Fruit fly (Drosophila melanogaster): ENCODE data around the gene mip130.

mip130 gene

DNA sequence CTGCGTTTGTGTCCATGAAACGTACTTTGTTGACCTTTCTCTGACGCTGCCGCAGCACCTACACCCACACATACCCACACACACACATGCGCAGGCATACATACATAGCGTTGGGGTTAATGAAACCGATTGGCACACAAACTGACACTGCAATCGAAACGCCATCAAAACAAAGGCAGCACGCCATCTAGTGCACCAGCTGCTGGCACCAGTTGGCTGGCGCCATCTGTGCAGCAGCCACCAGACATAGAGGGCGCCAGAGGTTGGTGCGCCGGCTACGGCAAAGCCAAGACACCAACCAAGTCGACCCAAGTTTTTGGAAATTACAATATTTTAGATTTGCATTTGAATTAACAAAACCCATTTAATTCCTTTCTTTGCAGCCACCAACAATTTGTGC, 44.9 kb downstream of the mip130 start (continued):
- TF ChIP-seq slp2 (GFP tag; optimal IDR thresholded peaks at IDR 0.05), result peak; percentile 10
- peak; percentile 64 for TF ChIP-seq lilli (GFP tag; optimal IDR thresholded peaks at IDR 0.05)
- 0 out of 2 replicates have a peak, but pooled peaks have one; percentile 56 for TF ChIP-seq CG16779 (GFP tag; IDR thresholded peaks at IDR 0.05)
- peak; percentile 93 for TF ChIP-seq CG9932 (GFP tag; IDR thresholded peaks at IDR 0.05)
- TF ChIP-seq CG12236 (GFP tag; optimal IDR thresholded peaks at IDR 0.05), result no peak
- TF ChIP-seq CG8281 (tag; optimal IDR thresholded peaks at IDR 0.05), result no peak
- TF ChIP-seq danr (GFP tag; IDR thresholded peaks at IDR 0.05), result peak; percentile 62; the same call in 1 of the 2 replicates
- TF ChIP-seq CG18262 (tag; optimal IDR thresholded peaks at IDR 0.05), result no peak
- TF ChIP-seq scrt (GFP tag; optimal IDR thresholded peaks at IDR 0.05), result no peak
- no peak for TF ChIP-seq CG15269 (tag; optimal IDR thresholded peaks at IDR 0.05)
- no peak for TF ChIP-seq Dfd (GFP tag; optimal IDR thresholded peaks at IDR 0.05)
- TF ChIP-seq Taf1 (GFP tag; IDR thresholded peaks at IDR 0.05), result no peak
- TF ChIP-seq gce (GFP tag; IDR thresholded peaks at IDR 0.05), result 0 out of 3 replicates have a peak, but pooled peaks have one; percentile 39
- TF ChIP-seq Nf-YC (tag; optimal IDR thresholded peaks at IDR 0.05), result peak; percentile 34
- peak; percentile 66 for TF ChIP-seq her (GFP tag; optimal IDR thresholded peaks at IDR 0.05)
- no peak for TF ChIP-seq lola (GFP tag; optimal IDR thresholded peaks at IDR 0.05)
- TF ChIP-seq CTCF (GFP tag; optimal IDR thresholded peaks at IDR 0.05), result peak; percentile 99
- peak; percentile 57 for TF ChIP-seq nmo (GFP tag; optimal IDR thresholded peaks at IDR 0.05)
- peak; percentile 20 for TF ChIP-seq CG10147 (GFP tag; optimal IDR thresholded peaks at IDR 0.05)
- peak; percentile 22 for TF ChIP-seq CG6654 (GFP tag; optimal IDR thresholded peaks at IDR 0.05)
- TF ChIP-seq Nf-YA (GFP tag; IDR thresholded peaks at IDR 0.05), result no peak
- peak; percentile 86 for TF ChIP-seq lmd (GFP tag; IDR thresholded peaks at IDR 0.05)
- peak; percentile 38 for TF ChIP-seq CG13424 (tag; optimal IDR thresholded peaks at IDR 0.05)
- no peak for TF ChIP-seq Max (GFP tag; optimal IDR thresholded peaks at IDR 0.05)
- TF ChIP-seq CG11504 (tag; optimal IDR thresholded peaks at IDR 0.05), result peak; percentile 59
- peak; percentile 90 for TF ChIP-seq Dbx (GFP tag; IDR thresholded peaks at IDR 0.05)
- peak; percentile 68 for TF ChIP-seq HLH54F (GFP tag; optimal IDR thresholded peaks at IDR 0.05)
- TF ChIP-seq tin (GFP tag; optimal IDR thresholded peaks at IDR 0.05), result peak; percentile 86
- peak; percentile 74; the same call in 2 of the 3 replicates for TF ChIP-seq Opbp (GFP tag; IDR thresholded peaks at IDR 0.05; ENCODE audit: partially characterized antibody)
- no peak for TF ChIP-seq Hand (GFP tag; optimal IDR thresholded peaks at IDR 0.05)
- peak; percentile 78 for TF ChIP-seq Hsf (GFP tag; optimal IDR thresholded peaks at IDR 0.05)
- no peak for TF ChIP-seq fd102C (GFP tag; optimal IDR thresholded peaks at IDR 0.05)
- TF ChIP-seq HmgZ (tag; optimal IDR thresholded peaks at IDR 0.05), result peak; percentile 57
- peak; percentile 68 for TF ChIP-seq tgo (GFP tag; IDR thresholded peaks at IDR 0.05)
- 0 out of 2 replicates have a peak, but pooled peaks have one; percentile 12 for TF ChIP-seq E2f2 (GFP tag; IDR thresholded peaks at IDR 0.05)
- TF ChIP-seq CG32772 (GFP tag; IDR thresholded peaks at IDR 0.05), result peak; percentile 79
- peak; percentile 83 for TF ChIP-seq vvl (GFP tag; IDR thresholded peaks at IDR 0.05)
- TF ChIP-seq amos (GFP tag; IDR thresholded peaks at IDR 0.05; ENCODE audit: partially characterized antibody), result no peak
- TF ChIP-seq CG31388 (GFP tag; optimal IDR thresholded peaks at IDR 0.05), result peak; percentile 43
- TF ChIP-seq CG10543 (GFP tag; optimal IDR thresholded peaks at IDR 0.05), result no peak
- TF ChIP-seq schlank (tag; optimal IDR thresholded peaks at IDR 0.05), result no peak
- TF ChIP-seq CG3065 (GFP tag; optimal IDR thresholded peaks at IDR 0.05), result peak; percentile 15
- no peak for TF ChIP-seq CG10565 (GFP tag; optimal IDR thresholded peaks at IDR 0.05)
- TF ChIP-seq CG31224 (GFP tag; IDR thresholded peaks at IDR 0.05), result no peak
- TF ChIP-seq CG1529 (GFP tag; optimal IDR thresholded peaks at IDR 0.05), result no peak
- TF ChIP-seq tll (GFP tag; optimal IDR thresholded peaks at IDR 0.05), result no peak
- peak; percentile 61 for TF ChIP-seq ftz-f1 (GFP tag; optimal IDR thresholded peaks at IDR 0.05)
- peak; percentile 65 for TF ChIP-seq CG13624 (GFP tag; optimal IDR thresholded peaks at IDR 0.05)
- peak; percentile 75 for TF ChIP-seq bab2 (GFP tag; optimal IDR thresholded peaks at IDR 0.05)
- TF ChIP-seq tio (GFP tag; optimal IDR thresholded peaks at IDR 0.05), result no peak
- TF ChIP-seq CG43689 (GFP tag; IDR thresholded peaks at IDR 0.05), result no peak
